Worm (Caenorhabditis elegans) whole organism, L4/young adult: ENCODE measurements around the gene srb-11.

Experiments used
- W03F9.2 ChIP-seq: fragments of 150-350 bp; optimal IDR thresholded peaks from 2 replicates; lab custom pipeline; 2014; ENCODE audit warnings: missing biosample characterization, missing genetic modification characterization
- dao-5 ChIP-seq: sonication (generic microtip); optimal IDR thresholded peaks from 2 replicates; lab custom pipeline; 2016; ENCODE audit warnings: missing genotype, missing genetic modification characterization, moderate library complexity, missing compliant biosample characterization
- him-1 ChIP-seq: sonication (generic microtip); optimal IDR thresholded peaks from 2 replicates; lab custom pipeline; 2016; ENCODE audit warnings: missing genotype, missing genetic modification reagents, missing genetic modification characterization, missing compliant biosample characterization

srb-11 gene

ce11 chrIII:6492807-6493206 is at the start of gene srb-11:
srb-11 (minus strand) TSS chrIII:6492907.
- TF ChIP-seq W03F9.2 (tag; lab: Kevin White, UChicago) (no peak), him-1 (tag; lab: Kevin White, UChicago) (no peak)

ce11 chrIII:6536945-6537568 is 44.4 kb upstream of the srb-11 start, which contains the start of gene C09E7.4:
C09E7.4 (minus strand) TSS chrIII:6536995.
- TF ChIP-seq dao-5 (no peak), him-1 (tag; lab: Kevin White, UChicago) (no peak), W03F9.2 (tag; lab: Kevin White, UChicago) (no peak)

- no peak for TF ChIP-seq him-1 (tag; lab: Kevin White, UChicago)
- TF ChIP-seq W03F9.2 (tag; lab: Kevin White, UChicago): no peak
- TF ChIP-seq dao-5: no peak
These were observed 39.9 kb upstream of the srb-11 start, which contains the start of gene srxa-5 for ce11 chrIII:6532647-6533046. srxa-5 (plus strand) TSS chrIII:6532947.

ce11 chrIII:6531099-6531498 is 38.4 kb upstream of the srb-11 start, which contains the start of gene C09E7.11:
C09E7.11 (plus strand) TSS chrIII:6531399.
- TF ChIP-seq him-1 (tag; lab: Kevin White, UChicago) (no peak), dao-5 (no peak), W03F9.2 (tag; lab: Kevin White, UChicago) (no peak)

ce11 chrIII:6527902-6528301 is 35.2 kb upstream of the srb-11 start, which contains the start of gene pqn-10:
pqn-10 (plus strand) TSS chrIII:6528202.
- TF ChIP-seq dao-5: no peak
- no peak for TF ChIP-seq W03F9.2 (tag; lab: Kevin White, UChicago)
- no peak for TF ChIP-seq him-1 (tag; lab: Kevin White, UChicago)

ce11 chrIII:6525557-6525956 is 32.9 kb upstream of the srb-11 start, which contains the start of gene oig-1:
oig-1 (minus strand) TSS chrIII:6525657.
- TF ChIP-seq him-1 (tag; lab: Kevin White, UChicago): no peak
- TF ChIP-seq W03F9.2 (tag; lab: Kevin White, UChicago): no peak
- TF ChIP-seq dao-5: no peak

- TF ChIP-seq him-1 (tag; lab: Kevin White, UChicago) (no peak), W03F9.2 (tag; lab: Kevin White, UChicago) (no peak), dao-5 (no peak)
These were observed 27.2 kb upstream of the srb-11 start, which contains the start of gene C09E7.10 for ce11 chrIII:6519949-6520348. C09E7.10 (minus strand) TSS chrIII:6520049.

ce11 chrIII:6514673-6515072 is 22.0 kb upstream of the srb-11 start, which contains the start of gene acr-5:
acr-5 (minus strand) TSS chrIII:6514773.
- TF ChIP-seq him-1 (tag; lab: Kevin White, UChicago) (no peak), dao-5 (no peak), W03F9.2 (tag; lab: Kevin White, UChicago) (no peak)

- TF ChIP-seq dao-5: no peak
- TF ChIP-seq him-1 (tag; lab: Kevin White, UChicago): no peak
- TF ChIP-seq W03F9.2 (tag; lab: Kevin White, UChicago): no peak
These were observed 16.6 kb upstream of the srb-11 start for ce11 chrIII:6509301-6509700.

ce11 chrIII:6508327-6508726 is 15.6 kb upstream of the srb-11 start:
- TF ChIP-seq W03F9.2 (tag; lab: Kevin White, UChicago) (no peak), dao-5 (no peak), him-1 (tag; lab: Kevin White, UChicago) (no peak)

- TF ChIP-seq dao-5 (no peak), him-1 (tag; lab: Kevin White, UChicago) (no peak), W03F9.2 (tag; lab: Kevin White, UChicago) (no peak)
These were observed 15.1 kb upstream of the srb-11 start, which contains the start of gene F23F12.12 for ce11 chrIII:6507832-6508231. F23F12.12 (plus strand) TSS chrIII:6508132.

ce11 chrIII:6500032-6500564 is 7.4 kb upstream of the srb-11 start, which contains the start of gene F23F12.3:
F23F12.3 (plus strand) TSS chrIII:6500514.
- no peak for TF ChIP-seq him-1 (tag; lab: Kevin White, UChicago)
- no peak for TF ChIP-seq W03F9.2 (tag; lab: Kevin White, UChicago)
- no peak for TF ChIP-seq dao-5

ce11 chrIII:6499102-6499501 is 6.4 kb upstream of the srb-11 start:
- TF ChIP-seq him-1 (tag; lab: Kevin White, UChicago) (no peak), dao-5 (no peak), W03F9.2 (tag; lab: Kevin White, UChicago) (no peak)

- no peak for TF ChIP-seq W03F9.2 (tag; lab: Kevin White, UChicago)
- no peak for TF ChIP-seq dao-5
- TF ChIP-seq him-1 (tag; lab: Kevin White, UChicago): no peak
These were observed 5.5 kb upstream of the srb-11 start, which contains the start of gene sdz-15 for ce11 chrIII:6498176-6498575. sdz-15 (plus strand) TSS chrIII:6498476.
